Worm (Caenorhabditis elegans) whole organism, L2 larva: ENCODE data around the gene ZC250.4.
A peak's percentile ranks its signal among the peaks of the same experiment; 100 is the strongest.

Experiments used
- C34F6.9 ChIP-seq: fragments of 150-350 bp; optimal IDR thresholded peaks from 2 replicates; lab custom pipeline; 2014; ENCODE audit warnings: missing biosample characterization, missing genetic modification characterization
- F13H6.1 ChIP-seq: sonication (generic microtip); optimal IDR thresholded peaks from 2 replicates; lab custom pipeline; 2016; ENCODE audit warnings: missing genetic modification characterization, missing compliant biosample characterization
- ZK546.5 ChIP-seq: sonication (generic microtip); optimal IDR thresholded peaks from 2 replicates; lab custom pipeline; 2017; ENCODE audit warnings: missing biosample characterization, missing genetic modification characterization
- aly-2 ChIP-seq: fragments of 150-350 bp; optimal IDR thresholded peaks from 2 replicates; lab custom pipeline; 2014; ENCODE audit warnings: missing biosample characterization, missing genetic modification characterization
- ama-1 ChIP-seq: fragments of 150-350 bp; optimal IDR thresholded peaks from 2 replicates; lab custom pipeline; 2018; ENCODE audit warnings: inconsistent platforms
- blmp-1 ChIP-seq: sonication (generic microtip); optimal IDR thresholded peaks from 2 replicates; lab custom pipeline; 2017; ENCODE audit warnings: missing genetic modification characterization, mild to moderate bottlenecking, missing compliant biosample characterization, antibody characterized with exemption, moderate library complexity; ENCODE audit not compliant: insufficient read depth
- ceh-16 ChIP-seq: fragments of 150-350 bp; optimal IDR thresholded peaks from 2 replicates; lab custom pipeline; 2014; ENCODE audit warnings: missing biosample characterization, missing genetic modification characterization
- ceh-82 ChIP-seq: fragments of 150-350 bp; optimal IDR thresholded peaks from 2 replicates; lab custom pipeline; 2014; ENCODE audit warnings: missing biosample characterization, missing genetic modification characterization
- crh-2 ChIP-seq: sonication (generic microtip); optimal IDR thresholded peaks from 2 replicates; lab custom pipeline; 2017; ENCODE audit warnings: missing biosample characterization, missing genetic modification characterization
- elt-1 ChIP-seq: fragments of 150-350 bp; optimal IDR thresholded peaks from 2 replicates; lab custom pipeline; 2014; ENCODE audit warnings: missing biosample characterization, missing genetic modification characterization
- elt-3 ChIP-seq: sonication (generic microtip); optimal IDR thresholded peaks from 2 replicates; lab custom pipeline; 2017; ENCODE audit warnings: missing biosample characterization, missing genetic modification characterization
- fos-1 ChIP-seq: fragments of 150-350 bp; optimal IDR thresholded peaks from 2 replicates; lab custom pipeline; 2014; ENCODE audit warnings: missing biosample characterization, missing genetic modification characterization
- gmeb-1 ChIP-seq: fragments of 150-350 bp; optimal IDR thresholded peaks from 2 replicates; lab custom pipeline; 2014; ENCODE audit warnings: missing biosample characterization, missing genetic modification characterization
- lin-11 ChIP-seq: fragments of 150-350 bp; sonication (generic microtip); optimal IDR thresholded peaks from 2 replicates; lab custom pipeline; 2014; ENCODE audit warnings: missing biosample characterization, missing genetic modification characterization, inconsistent platforms, mixed read lengths
- lin-39 ChIP-seq: fragments of 150-350 bp; optimal IDR thresholded peaks from 2 replicates; lab custom pipeline; 2014; ENCODE audit warnings: missing biosample characterization, missing genetic modification reagents, missing genetic modification characterization
- lsy-2 ChIP-seq, 2 experiments: fragments of 150-350 bp in 1 of 2; sonication (generic microtip) in 1 of 2; optimal IDR thresholded peaks; 2 replicates each; lab custom pipeline; 2014 to 2017; ENCODE audit warnings: missing biosample characterization in 2 of 2, missing genetic modification characterization in 2 of 2
- mab-5 ChIP-seq: fragments of 150-350 bp; optimal IDR thresholded peaks from 2 replicates; lab custom pipeline; 2014; ENCODE audit warnings: missing biosample characterization, missing genetic modification characterization
- mdl-1 ChIP-seq, 2 experiments: fragments of 150-350 bp in 1 of 2; sonication (generic microtip) in 1 of 2; optimal IDR thresholded peaks; 2 replicates each; lab custom pipeline; 2017; ENCODE audit warnings: missing biosample characterization in 2 of 2, missing genetic modification characterization in 2 of 2
- nhr-12 ChIP-seq: fragments of 150-350 bp; optimal IDR thresholded peaks from 2 replicates; lab custom pipeline; 2014; ENCODE audit warnings: missing biosample characterization, missing genetic modification characterization
- nhr-129 ChIP-seq: fragments of 150-350 bp; optimal IDR thresholded peaks from 2 replicates; lab custom pipeline; 2014; ENCODE audit warnings: missing biosample characterization, missing genetic modification characterization
- nhr-25 ChIP-seq: fragments of 150-350 bp; sonication (generic microtip); optimal IDR thresholded peaks from 3 replicates; lab custom pipeline; 2014; ENCODE audit warnings: missing biosample characterization, missing genetic modification characterization
- nhr-6 ChIP-seq: fragments of 150-350 bp; optimal IDR thresholded peaks from 2 replicates; lab custom pipeline; 2014; ENCODE audit warnings: missing biosample characterization, missing genetic modification characterization
- nhr-77 ChIP-seq: fragments of 150-350 bp; optimal IDR thresholded peaks from 2 replicates; lab custom pipeline; 2014; ENCODE audit warnings: missing biosample characterization, missing genetic modification characterization
- skn-1 ChIP-seq: sonication (generic microtip); optimal IDR thresholded peaks from 2 replicates; lab custom pipeline; 2017; ENCODE audit warnings: missing biosample characterization, missing genetic modification characterization
- sma-3 ChIP-seq: sonication (generic microtip); optimal IDR thresholded peaks from 2 replicates; lab custom pipeline; 2016; ENCODE audit warnings: missing genetic modification reagents, missing genetic modification characterization, missing compliant biosample characterization
- sma-9 ChIP-seq, 2 experiments: fragments of 150-350 bp in 1 of 2; sonication (generic microtip) in 1 of 2; optimal IDR thresholded peaks; 2 replicates each; lab custom pipeline; 2014 to 2016; ENCODE audit warnings: missing genetic modification characterization in 2 of 2, mild to moderate bottlenecking in 1 of 2, missing biosample characterization in 1 of 2, missing compliant biosample characterization in 1 of 2, missing genetic modification reagents in 1 of 2, moderate library complexity in 1 of 2
- snpc-4 ChIP-seq: fragments of 150-350 bp; optimal IDR thresholded peaks from 2 replicates; lab custom pipeline; 2014; ENCODE audit warnings: missing biosample characterization, missing genetic modification characterization
- unc-62 ChIP-seq: fragments of 150-350 bp; optimal IDR thresholded peaks from 2 replicates; lab custom pipeline; 2014; ENCODE audit warnings: missing biosample characterization, missing genetic modification reagents, missing genetic modification characterization
- ztf-1 ChIP-seq: fragments of 200-800 bp; sonication (Bioruptor generic); conservative IDR thresholded peaks from 2 replicates; pipeline ENCODE4 v1.3.6; 2022; ENCODE audit warnings: missing genetic modification characterization, missing compliant biosample characterization
- ztf-11 ChIP-seq: sonication (generic microtip); optimal IDR thresholded peaks from 2 replicates; lab custom pipeline; 2017; ENCODE audit warnings: missing biosample characterization, missing genetic modification characterization

The ZC250.4 gene

ce11 chrV:5844349-5844760 is 31.4 kb upstream of the ZC250.4 start (continued):
- peak; percentile 62 for TF ChIP-seq ceh-16 (tag; lab: Kevin White, UChicago)
- peak; percentile 89 for TF ChIP-seq nhr-129 (tag; lab: Kevin White, UChicago)

ce11 chrV:5843415-5844337 is 30.7 kb upstream of the ZC250.4 start:
- TF ChIP-seq gmeb-1 (tag; lab: Kevin White, UChicago) (peak; percentile 68), lsy-2 (tag; optimal IDR thresholded peaks at IDR 0.05; lab: Kevin White, UChicago) (peak in 1 of 2 experiments; percentile 59), lin-39 (tag; lab: Kevin White, UChicago) (no peak), nhr-12 (tag; lab: Kevin White, UChicago) (no peak), unc-62 (GFP tag; lab: Kevin White, UChicago) (no peak), crh-2 (tag; lab: Kevin White, UChicago) (peak; percentile 73), fos-1 (tag; lab: Kevin White, UChicago) (peak; percentile 22), C34F6.9 (peak; percentile 60), mab-5 (tag; lab: Kevin White, UChicago) (peak; percentile 17), lin-11 (tag; lab: Kevin White, UChicago) (peak; percentile 48), blmp-1 (tag; lab: Kevin White, UChicago) (no peak), ZK546.5 (tag; lab: Kevin White, UChicago) (no peak), nhr-129 (tag; lab: Kevin White, UChicago) (peak; percentile 90), aly-2 (tag; lab: Kevin White, UChicago) (no peak), sma-3 (GFP tag; lab: Kevin White, UChicago) (peak; percentile 32), nhr-6 (tag; lab: Kevin White, UChicago) (no peak), sma-9 (GFP tag; optimal IDR thresholded peaks at IDR 0.05; lab: Kevin White, UChicago) (peak; percentile 73), sma-9 (tag; optimal IDR thresholded peaks at IDR 0.05; lab: Kevin White, UChicago) (no peak), mdl-1 (tag; optimal IDR thresholded peaks at IDR 0.05; lab: Kevin White, UChicago) (peak in 1 of 2 experiments; percentile 31), ama-1 (peak; percentile 85)

- peak; percentile 17 for TF ChIP-seq nhr-129 (tag; lab: Kevin White, UChicago)
- TF ChIP-seq nhr-77 (tag; lab: Kevin White, UChicago), result no peak
- no peak for TF ChIP-seq skn-1 (tag; lab: Kevin White, UChicago)
- TF ChIP-seq ama-1, result peak; percentile 89
- TF ChIP-seq sma-9 (GFP tag; optimal IDR thresholded peaks at IDR 0.05; lab: Kevin White, UChicago), result peak; percentile 60
- no peak for TF ChIP-seq sma-9 (tag; optimal IDR thresholded peaks at IDR 0.05; lab: Kevin White, UChicago)
- peak; percentile 26 for TF ChIP-seq F13H6.1 (tag; lab: Kevin White, UChicago)
These were observed 29.7 kb upstream of the ZC250.4 start for ce11 chrV:5842507-5843144.

ce11 chrV:5840939-5841338 is 28.0 kb upstream of the ZC250.4 start:
- TF ChIP-seq skn-1 (tag; lab: Kevin White, UChicago) (no peak), nhr-12 (tag; lab: Kevin White, UChicago) (no peak), aly-2 (tag; lab: Kevin White, UChicago) (no peak), lsy-2 (tag; optimal IDR thresholded peaks at IDR 0.05; lab: Kevin White, UChicago) (no peak), elt-1 (tag; lab: Kevin White, UChicago) (no peak), ceh-82 (tag; lab: Kevin White, UChicago) (no peak), nhr-6 (tag; lab: Kevin White, UChicago) (no peak), ztf-11 (no peak), ztf-1 (0 out of 2 replicates have a peak, but pooled peaks have one; percentile 32), nhr-129 (tag; lab: Kevin White, UChicago) (peak; percentile 4), elt-3 (tag; lab: Kevin White, UChicago) (no peak), nhr-25 (tag; lab: Kevin White, UChicago) (no peak), ceh-16 (tag; lab: Kevin White, UChicago) (no peak), snpc-4 (tag; lab: Kevin White, UChicago) (no peak)
- TF ChIP-seq, all 48 proteins: peak for 2
